Fruit fly (Drosophila melanogaster): ENCODE results near the gene CG14423.

- no peak for TF ChIP-seq CTCF (optimal IDR thresholded peaks at IDR 0.05)
- TF ChIP-seq CG8478 (optimal IDR thresholded peaks at IDR 0.05) = no peak
Measured at dm6 chrX:2956641-2957040, 11.4 kb downstream of the CG14423 start.
